Fruit fly (Drosophila melanogaster) whole organism, embryonic: Measurements from ENCODE around the gene CG4210.

ENCODE experiments used
- B-H2 ChIP-seq: fragments of 200-800 bp; sonication (Bioruptor generic); optimal IDR thresholded peaks from 2 replicates; lab custom pipeline; 2018; ENCODE audit warnings: missing biosample characterization, mild to moderate bottlenecking, missing genetic modification characterization
- CG10147 ChIP-seq: fragments of 200-800 bp; sonication (Bioruptor generic); optimal IDR thresholded peaks from 2 replicates; lab custom pipeline; 2019; ENCODE audit warnings: missing biosample characterization, mild to moderate bottlenecking, missing genetic modification characterization, moderate library complexity
- CG10565 ChIP-seq: fragments of 200-800 bp; sonication (Bioruptor generic); optimal IDR thresholded peaks from 3 replicates; lab custom pipeline; 2016; ENCODE audit warnings: missing biosample characterization, mild to moderate bottlenecking, missing genetic modification characterization
- CG10979 ChIP-seq: fragments of 200-800 bp; sonication (Bioruptor generic); optimal IDR thresholded peaks from 2 replicates; lab custom pipeline; 2018; ENCODE audit warnings: missing biosample characterization, mild to moderate bottlenecking, missing genetic modification characterization, moderate library complexity
- CG11085 ChIP-seq: fragments of 200-800 bp; sonication (Bioruptor generic); IDR thresholded peaks from 2 replicates; pipeline ENCODE4 v1.3.6; 2022; ENCODE audit warnings: missing biosample characterization, missing genetic modification characterization
- CG11093 ChIP-seq: fragments of 200-800 bp; sonication (Bioruptor generic); IDR thresholded peaks from 3 replicates; pipeline ENCODE4 v1.3.6; 2022; ENCODE audit warnings: missing biosample characterization, missing genetic modification characterization
- CG12236 ChIP-seq: fragments of 200-800 bp; sonication (Bioruptor generic); optimal IDR thresholded peaks from 2 replicates; lab custom pipeline; 2016; ENCODE audit warnings: missing biosample characterization, missing genetic modification characterization
- CG14014 ChIP-seq: fragments of 200-800 bp; sonication (Bioruptor generic); IDR thresholded peaks from 2 replicates; pipeline ENCODE4 v1.3.6; 2022; ENCODE audit warnings: missing biosample characterization, missing genetic modification characterization
- CG14667 ChIP-seq: fragments of 200-800 bp; sonication (Bioruptor generic); IDR thresholded peaks from 2 replicates; pipeline ENCODE4 v1.3.6; 2022; ENCODE audit warnings: missing biosample characterization, missing genetic modification characterization
- CG1603 ChIP-seq: fragments of 200-800 bp; sonication (Bioruptor generic); optimal IDR thresholded peaks from 2 replicates; lab custom pipeline; 2019; ENCODE audit warnings: missing biosample characterization, mild to moderate bottlenecking, missing genetic modification characterization, moderate library complexity
- CG18599 ChIP-seq: fragments of 200-800 bp; sonication (Bioruptor generic); optimal IDR thresholded peaks from 3 replicates; lab custom pipeline; 2017; ENCODE audit warnings: missing biosample characterization, missing genetic modification characterization, mild to moderate bottlenecking, moderate library complexity, missing genetic modification reagents
- CG2199 ChIP-seq: fragments of 200-800 bp; sonication (Bioruptor generic); IDR thresholded peaks from 3 replicates; pipeline ENCODE4 v1.3.6; 2022; ENCODE audit warnings: missing biosample characterization, missing genetic modification characterization
- CG31388 ChIP-seq: fragments of 200-800 bp; sonication (Bioruptor generic); optimal IDR thresholded peaks from 2 replicates; lab custom pipeline; 2016; ENCODE audit warnings: missing biosample characterization, missing genetic modification characterization
- CG3163 ChIP-seq: fragments of 200-800 bp; sonication (Bioruptor generic); optimal IDR thresholded peaks from 3 replicates; lab custom pipeline; 2016; ENCODE audit warnings: missing biosample characterization, missing genetic modification characterization
- CG33557 ChIP-seq: fragments of 200-800 bp; sonication (Bioruptor generic); optimal IDR thresholded peaks from 2 replicates; lab custom pipeline; 2019; ENCODE audit warnings: missing biosample characterization, mild to moderate bottlenecking, missing genetic modification characterization, moderate library complexity
- CG34224 ChIP-seq: fragments of 200-800 bp; sonication (Bioruptor generic); IDR thresholded peaks from 3 replicates; pipeline ENCODE4 v1.3.6; 2022; ENCODE audit warnings: missing biosample characterization, missing genetic modification characterization; ENCODE audit not compliant: partially characterized antibody
- CG4282 ChIP-seq: fragments of 200-800 bp; sonication (Bioruptor generic); optimal IDR thresholded peaks from 2 replicates; lab custom pipeline; 2016; ENCODE audit warnings: missing biosample characterization, missing genetic modification characterization
- CG4617 ChIP-seq: fragments of 200-800 bp; sonication (Bioruptor generic); optimal IDR thresholded peaks from 3 replicates; lab custom pipeline; 2016; ENCODE audit warnings: missing biosample characterization, missing genetic modification characterization, borderline replicate concordance
- CG4730 ChIP-seq: fragments of 200-800 bp; sonication (Bioruptor generic); IDR thresholded peaks from 2 replicates; pipeline ENCODE4 v1.3.6; 2022; ENCODE audit warnings: missing biosample characterization, missing genetic modification characterization
- CG6683 ChIP-seq: fragments of 200-800 bp; sonication (Bioruptor generic); optimal IDR thresholded peaks from 2 replicates; lab custom pipeline; 2017; ENCODE audit warnings: missing biosample characterization, mild to moderate bottlenecking, missing genetic modification characterization, missing genetic modification reagents
- CG7556 ChIP-seq: fragments of 200-800 bp; sonication (Bioruptor generic); optimal IDR thresholded peaks from 2 replicates; lab custom pipeline; 2017; ENCODE audit warnings: missing biosample characterization, mild to moderate bottlenecking, missing genetic modification characterization
- CG8089 ChIP-seq: fragments of 200-800 bp; sonication (Bioruptor generic); optimal IDR thresholded peaks from 3 replicates; lab custom pipeline; 2016; ENCODE audit warnings: missing biosample characterization, missing genetic modification characterization
- CG8359 ChIP-seq: fragments of 200-800 bp; sonication (Bioruptor generic); optimal IDR thresholded peaks from 2 replicates; lab custom pipeline; 2017; ENCODE audit warnings: missing biosample characterization, mild to moderate bottlenecking, missing genetic modification characterization, borderline replicate concordance
- CG8924 ChIP-seq: fragments of 200-800 bp; optimal IDR thresholded peaks from 3 replicates; lab custom pipeline; 2019; ENCODE audit warnings: missing biosample characterization, mild to moderate bottlenecking, missing genetic modification characterization, moderate library complexity
- CG9609 ChIP-seq: fragments of 200-800 bp; sonication (Bioruptor generic); optimal IDR thresholded peaks from 3 replicates; lab custom pipeline; 2016; ENCODE audit warnings: missing biosample characterization, missing genetic modification characterization
- CoRest ChIP-seq: fragments of 200-800 bp; sonication (Bioruptor generic); optimal IDR thresholded peaks from 3 replicates; lab custom pipeline; 2018; ENCODE audit warnings: missing biosample characterization, mild to moderate bottlenecking, missing genetic modification characterization, moderate library complexity
- CrebB ChIP-seq: fragments of 200-800 bp; sonication (Bioruptor generic); optimal IDR thresholded peaks from 3 replicates; lab custom pipeline; 2018; ENCODE audit warnings: missing biosample characterization, mild to moderate bottlenecking, missing genetic modification characterization
- Dip3 ChIP-seq: fragments of 200-800 bp; sonication (Bioruptor generic); optimal IDR thresholded peaks from 3 replicates; lab custom pipeline; 2016; ENCODE audit warnings: missing biosample characterization, missing genetic modification characterization
- Lim3 ChIP-seq: fragments of 200-800 bp; sonication (Bioruptor generic); IDR thresholded peaks from 2 replicates; pipeline ENCODE4 v1.3.6; 2022; ENCODE audit warnings: missing biosample characterization, missing genetic modification characterization
- Nf-YB ChIP-seq: fragments of 200-800 bp; sonication (Bioruptor generic); optimal IDR thresholded peaks from 3 replicates; lab custom pipeline; 2019; ENCODE audit warnings: missing biosample characterization, mild to moderate bottlenecking, missing genetic modification characterization, moderate library complexity
- abd-A ChIP-seq: fragments of 200-800 bp; sonication (Bioruptor generic); optimal IDR thresholded peaks from 3 replicates; lab custom pipeline; 2019; ENCODE audit warnings: missing biosample characterization, mild to moderate bottlenecking, missing genetic modification characterization, moderate library complexity
- ato ChIP-seq: fragments of 200-800 bp; sonication (Bioruptor generic); IDR thresholded peaks from 2 replicates; pipeline ENCODE4 v1.3.6; 2022; ENCODE audit warnings: missing biosample characterization, missing genetic modification characterization; ENCODE audit not compliant: partially characterized antibody
- az2 ChIP-seq: fragments of 200-800 bp; sonication (Bioruptor generic); optimal IDR thresholded peaks from 3 replicates; lab custom pipeline; 2016; ENCODE audit warnings: missing biosample characterization, missing genetic modification characterization
- bowl ChIP-seq: fragments of 200-800 bp; sonication (Bioruptor generic); IDR thresholded peaks from 2 replicates; pipeline ENCODE4 v1.3.6; 2022; ENCODE audit warnings: missing biosample characterization, missing genetic modification characterization
- br ChIP-seq: fragments of >200 bp; optimal IDR thresholded peaks from 2 replicates; lab custom pipeline; 2017
- chif ChIP-seq, 2 experiments: fragments of 200-800 bp; sonication (Bioruptor generic); optimal IDR thresholded peaks; 3 replicates each; lab custom pipeline; 2016; ENCODE audit warnings: missing biosample characterization in 2 of 2, missing genetic modification characterization in 2 of 2
- fu2 ChIP-seq: fragments of 200-800 bp; sonication (Bioruptor generic); optimal IDR thresholded peaks from 2 replicates; lab custom pipeline; 2016; ENCODE audit warnings: missing biosample characterization, missing genetic modification characterization
- gro ChIP-seq: fragments of 200-800 bp; sonication (Bioruptor generic); optimal IDR thresholded peaks from 2 replicates; lab custom pipeline; 2016; ENCODE audit warnings: missing biosample characterization, missing genetic modification characterization
- gsb ChIP-seq: fragments of 200-800 bp; sonication (Bioruptor generic); IDR thresholded peaks from 2 replicates; pipeline ENCODE4 v1.3.6; 2022; ENCODE audit warnings: missing biosample characterization, missing genetic modification characterization
- her ChIP-seq: fragments of 200-800 bp; sonication (Bioruptor generic); optimal IDR thresholded peaks from 2 replicates; lab custom pipeline; 2016; ENCODE audit warnings: missing biosample characterization, missing genetic modification characterization
- kah ChIP-seq: fragments of 200-800 bp; sonication (Bioruptor generic); optimal IDR thresholded peaks from 2 replicates; lab custom pipeline; 2018; ENCODE audit warnings: missing biosample characterization, mild to moderate bottlenecking, missing genetic modification characterization
- nerfin-1 ChIP-seq: fragments of 200-800 bp; sonication (Bioruptor generic); optimal IDR thresholded peaks from 3 replicates; lab custom pipeline; 2019; ENCODE audit warnings: missing biosample characterization, mild to moderate bottlenecking, missing genetic modification characterization, moderate library complexity
- nmo ChIP-seq: fragments of 200-800 bp; sonication (Bioruptor generic); optimal IDR thresholded peaks from 2 replicates; lab custom pipeline; 2018; ENCODE audit warnings: missing biosample characterization, mild to moderate bottlenecking, missing genetic modification characterization, moderate library complexity
- pan ChIP-seq, 4 experiments: fragments of >200 bp in 3 of 4; fragments of 200-800 bp in 1 of 4; sonication (Bioruptor generic) in 1 of 4; optimal IDR thresholded peaks in 3 of 4; IDR thresholded peaks in 1 of 4; 2 replicates each; pipeline versions ENCODE4 v1.3.6 to Lab custom; 2017 to 2022; ENCODE audit warnings: missing biosample characterization in 2 of 4, missing genetic modification characterization in 2 of 4, mixed read lengths in 1 of 4
- pzg ChIP-seq: fragments of 200-800 bp; sonication (Bioruptor generic); optimal IDR thresholded peaks from 3 replicates; lab custom pipeline; 2018; ENCODE audit warnings: missing biosample characterization, mild to moderate bottlenecking, missing genetic modification characterization, moderate library complexity
- sens-2 ChIP-seq: fragments of 200-800 bp; sonication (Bioruptor generic); IDR thresholded peaks from 2 replicates; pipeline ENCODE4 v1.3.6; 2022; ENCODE audit warnings: missing biosample characterization, missing genetic modification characterization
- usp ChIP-seq: fragments of >200 bp; optimal IDR thresholded peaks from 2 replicates; lab custom pipeline; 2017; ENCODE audit warnings: missing biosample characterization, missing genetic modification characterization
- wdn ChIP-seq: fragments of 200-800 bp; sonication (Bioruptor generic); IDR thresholded peaks from 2 replicates; pipeline ENCODE4 v1.3.6; 2022; ENCODE audit warnings: missing biosample characterization, missing genetic modification characterization

CG4210 gene

dm6 chr3R:15208712-15209499, 4.9 kb upstream of the CG4210 start, which contains the start of the genes Spn88Eb and Mau2 (continued):
- no peak for TF ChIP-seq usp (GFP tag; lab: Kevin White, UChicago)
- peak; percentile 88 for TF ChIP-seq pzg (GFP tag; lab: Kevin White, UChicago)
- TF ChIP-seq Dip3 (GFP tag; lab: Kevin White, UChicago) = peak; percentile 62
- TF ChIP-seq az2 (GFP tag; lab: Kevin White, UChicago) = peak; percentile 60
- no peak for TF ChIP-seq bowl (GFP tag; lab: Robert Waterston, UW)
- TF ChIP-seq gsb (GFP tag; lab: Robert Waterston, UW) = peak; percentile 47; the same call in 1 of the 2 replicates
- peak; percentile 71 for TF ChIP-seq CG1603 (tag; lab: Kevin White, UChicago)
- 0 out of 3 replicates have a peak, but pooled peaks have one; percentile 40 for TF ChIP-seq CG2199 (GFP tag; lab: Robert Waterston, UW)
- peak; percentile 82 for TF ChIP-seq CG14667 (GFP tag; lab: Robert Waterston, UW)
- TF ChIP-seq CG3163 (GFP tag; lab: Kevin White, UChicago) = peak; percentile 43
- peak; percentile 76 for TF ChIP-seq wdn (GFP tag; lab: Robert Waterston, UW)
- peak; percentile 36 for TF ChIP-seq CG14014
- no peak; the same call in 2 of the 3 replicates for TF ChIP-seq CG11093
- TF ChIP-seq CrebB (tag; lab: Kevin White, UChicago) = peak; percentile 22
- TF ChIP-seq CG10565 (GFP tag; lab: Kevin White, UChicago) = no peak
- peak; percentile 29 for TF ChIP-seq CG33557 (GFP tag; lab: Kevin White, UChicago)
- peak; percentile 23 for TF ChIP-seq CG6683
- peak; percentile 74 for TF ChIP-seq CG4617 (GFP tag; lab: Kevin White, UChicago)
- peak; percentile 52 for TF ChIP-seq fu2 (GFP tag; lab: Kevin White, UChicago)
- TF ChIP-seq CG10979 (tag; lab: Kevin White, UChicago) = peak; percentile 43
- no peak for TF ChIP-seq CG8359 (GFP tag; lab: Kevin White, UChicago)
- TF ChIP-seq CoRest (tag; lab: Kevin White, UChicago) = peak; percentile 68
- peak; percentile 67 for TF ChIP-seq CG34224
- peak; percentile 46 for TF ChIP-seq CG8924 (tag; lab: Kevin White, UChicago)
- TF ChIP-seq Nf-YB (GFP tag; lab: Kevin White, UChicago) = no peak
- peak; percentile 78 for TF ChIP-seq gro
- no peak for TF ChIP-seq abd-A (tag; lab: Kevin White, UChicago)
- TF ChIP-seq CG31388 (GFP tag; lab: Kevin White, UChicago) = no peak
- TF ChIP-seq B-H2 (GFP tag; lab: Kevin White, UChicago) = peak; percentile 87
- peak; percentile 52 for TF ChIP-seq CG4282 (GFP tag; lab: Kevin White, UChicago)
- no peak for TF ChIP-seq Lim3 (GFP tag; lab: Robert Waterston, UW)
- peak; percentile 52 for TF ChIP-seq her (GFP tag; lab: Kevin White, UChicago)
- peak; percentile 59 for TF ChIP-seq CG7556 (GFP tag; lab: Kevin White, UChicago)
- peak; percentile 23; the same call in 1 of the 2 replicates for TF ChIP-seq ato (GFP tag; lab: Robert Waterston, UW)
- TF ChIP-seq kah (GFP tag; lab: Kevin White, UChicago) = peak; percentile 4
- TF ChIP-seq chif (GFP tag; optimal IDR thresholded peaks at IDR 0.05; lab: Kevin White, UChicago) = peak; percentile 39 to 55
- no peak for TF ChIP-seq br (lab: Kevin White, UChicago)
- peak; percentile 72 for TF ChIP-seq CG18599 (GFP tag; lab: Kevin White, UChicago)
- peak; percentile 38 for TF ChIP-seq CG8089 (GFP tag; lab: Kevin White, UChicago)
- no peak for TF ChIP-seq CG12236
- peak; percentile 62 for TF ChIP-seq nmo (GFP tag; lab: Kevin White, UChicago)
- no peak for TF ChIP-seq CG10147
- TF ChIP-seq CG9609 (GFP tag; lab: Kevin White, UChicago) = peak; percentile 62
- peak; percentile 40; the same call in 1 of the 2 replicates for TF ChIP-seq sens-2 (GFP tag; lab: Robert Waterston, UW)
- 0 out of 2 replicates have a peak, but pooled peaks have one; percentile 30 for TF ChIP-seq CG4730 (GFP tag; lab: Robert Waterston, UW)
- no peak for TF ChIP-seq nerfin-1 (tag; lab: Kevin White, UChicago)
- no peak for TF ChIP-seq pan (optimal IDR thresholded peaks at IDR 0.05; lab: Kevin White, UChicago)
- peak in 1 of 2 experiments; percentile 72 for TF ChIP-seq pan (GFP tag; optimal IDR thresholded peaks at IDR 0.05 in 1 of 2, IDR thresholded peaks at IDR 0.05 in 1 of 2)
- TF ChIP-seq CG11085 (GFP tag; lab: Robert Waterston, UW) = peak; percentile 76
